Fruit fly (Drosophila melanogaster) whole organism, adult: Measurements from ENCODE around the gene Zasp67.

Experiments
- CG11617 ChIP-seq: fragments of 200-800 bp; sonication (Bioruptor generic); optimal IDR thresholded peaks from 2 replicates; lab custom pipeline; 2017; ENCODE audit warnings: mild to moderate bottlenecking, missing biosample characterization, missing genetic modification reagents, missing genetic modification characterization
- CG12768 ChIP-seq: fragments of 200-800 bp; sonication (Bioruptor generic); optimal IDR thresholded peaks from 2 replicates; lab custom pipeline; 2017; ENCODE audit warnings: missing biosample characterization, missing genetic modification characterization, mild to moderate bottlenecking, moderate library complexity, missing genetic modification reagents
- CG14711 ChIP-seq: fragments of 200-800 bp; sonication (Bioruptor generic); optimal IDR thresholded peaks from 2 replicates; lab custom pipeline; 2018; ENCODE audit warnings: missing biosample characterization, mild to moderate bottlenecking, missing genetic modification characterization, moderate library complexity
- CG1620 ChIP-seq: fragments of 200-800 bp; sonication (Bioruptor generic); optimal IDR thresholded peaks from 2 replicates; lab custom pipeline; 2016; ENCODE audit warnings: missing biosample characterization, missing genetic modification characterization
- Clk ChIP-seq: fragments of 200-800 bp; sonication (Bioruptor generic); optimal IDR thresholded peaks from 2 replicates; lab custom pipeline; 2017; ENCODE audit warnings: missing biosample characterization, missing genetic modification characterization
- Crg-1 ChIP-seq: fragments of 200-800 bp; sonication (Bioruptor generic); optimal IDR thresholded peaks from 2 replicates; lab custom pipeline; 2016; ENCODE audit warnings: missing biosample characterization, missing genetic modification characterization
- Mnt ChIP-seq: fragments of 200-800 bp; sonication (Bioruptor generic); optimal IDR thresholded peaks from 2 replicates; lab custom pipeline; 2016; ENCODE audit warnings: missing biosample characterization, mild to moderate bottlenecking, missing genetic modification characterization
- bab1 ChIP-seq: fragments of 200-800 bp; sonication (Bioruptor generic); optimal IDR thresholded peaks from 3 replicates; lab custom pipeline; 2019; ENCODE audit warnings: missing biosample characterization, mild to moderate bottlenecking, missing genetic modification characterization, moderate library complexity

DNA sequence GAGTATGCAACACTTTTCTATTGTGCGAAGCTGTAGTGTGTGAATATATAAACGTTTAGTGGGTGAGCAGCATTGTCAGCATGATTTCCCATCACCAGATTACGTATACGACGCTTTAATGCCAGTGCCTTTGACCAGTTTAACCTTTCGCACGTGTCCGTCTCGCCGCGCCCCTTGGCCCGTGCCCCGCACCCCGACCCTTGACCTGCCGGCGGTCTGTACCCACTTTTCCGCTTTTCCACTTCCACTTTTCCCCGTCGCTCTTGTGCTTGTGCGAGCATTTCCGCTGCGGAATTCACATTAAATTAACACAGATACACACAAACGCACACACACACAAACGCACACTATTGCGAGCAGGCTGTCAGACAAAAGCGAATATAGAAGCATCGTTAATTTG lies 21.8 kb downstream of the Zasp67 start:
- TF ChIP-seq CG14711 (tag; lab: Kevin White, UChicago) (no peak), CG11617 (GFP tag; lab: Kevin White, UChicago) (no peak), bab1 (no peak), CG1620 (no peak), Crg-1 (GFP tag; lab: Kevin White, UChicago) (no peak), Clk (GFP tag; lab: Kevin White, UChicago) (no peak), CG12768 (GFP tag; lab: Kevin White, UChicago) (no peak), Mnt (GFP tag; lab: Kevin White, UChicago) (no peak)
